Worm (Caenorhabditis elegans) whole organism, L1 larva: ENCODE data around the gene C37C3.1.

Source experiments
- blmp-1 ChIP-seq: fragments of 150-350 bp; optimal IDR thresholded peaks from 2 replicates; lab custom pipeline; 2014; ENCODE audit warnings: missing biosample characterization, missing genetic modification characterization
- efl-1 ChIP-seq, 4 experiments: fragments of 150-350 bp; optimal IDR thresholded peaks in 3 of 4; peaks in 1 of 4; 1 replicate in 1 of 4; 2 replicates in 3 of 4; lab custom pipeline; 2014; ENCODE audit warnings: missing biosample characterization in 2 of 4, missing genetic modification characterization in 2 of 4, missing genetic modification reagents in 2 of 4
- nhr-11 ChIP-seq: fragments of 150-350 bp; optimal IDR thresholded peaks from 2 replicates; lab custom pipeline; 2014; ENCODE audit warnings: missing biosample characterization, missing genetic modification characterization
- nhr-20 ChIP-seq: sonication (generic microtip); optimal IDR thresholded peaks from 2 replicates; lab custom pipeline; 2016; ENCODE audit warnings: mild to moderate bottlenecking, missing genetic modification characterization, missing compliant biosample characterization
- skn-1 ChIP-seq: fragments of 150-350 bp; optimal IDR thresholded peaks from 2 replicates; lab custom pipeline; 2014; ENCODE audit warnings: missing biosample characterization, missing genetic modification characterization

DNA sequence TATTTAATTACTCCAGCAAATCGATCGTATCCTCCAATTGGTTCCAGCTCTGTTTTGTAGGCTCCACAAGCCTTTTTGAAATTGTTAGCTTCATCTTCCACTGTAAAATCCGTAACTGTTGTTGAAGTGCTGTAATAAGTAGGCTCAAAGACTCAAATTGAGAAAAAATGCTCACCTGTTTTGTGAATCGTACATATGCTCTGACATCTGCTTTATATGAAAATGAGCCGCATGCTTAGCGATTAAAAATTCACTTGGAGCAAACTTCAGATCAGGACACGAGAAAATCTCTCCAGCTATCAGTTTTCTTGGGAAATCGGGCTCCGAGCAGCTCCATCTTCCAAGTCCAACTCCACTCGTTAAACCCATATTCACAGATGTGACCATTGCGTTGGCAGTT lies 49.3 kb upstream of the C37C3.1 start:
- TF ChIP-seq nhr-11 (tag; lab: Kevin White, UChicago) (no peak), blmp-1 (tag; lab: Kevin White, UChicago) (no peak), skn-1 (tag; lab: Kevin White, UChicago) (no peak), nhr-20 (tag; lab: Kevin White, UChicago) (no peak), efl-1 (optimal IDR thresholded peaks at IDR 0.05; lab: Kevin White, UChicago) (no peak), efl-1 (GFP tag; optimal IDR thresholded peaks at IDR 0.05 in 1 of 2; lab: Kevin White, UChicago) (peak in 1 of 2 experiments; percentile 59)
